Worm (Caenorhabditis elegans) whole organism, L4 larva: ENCODE results near the gene str-176.

Source experiments
- T20F7.1 ChIP-seq: fragments of 200-800 bp; sonication (Bioruptor generic); optimal IDR thresholded peaks from 2 replicates; lab custom pipeline; 2018; ENCODE audit warnings: mild to moderate bottlenecking, missing genetic modification characterization, missing compliant biosample characterization
- dpl-1 ChIP-seq: fragments of 150-350 bp; optimal IDR thresholded peaks from 2 replicates; lab custom pipeline; 2014; ENCODE audit warnings: missing biosample characterization, missing genetic modification reagents, missing genetic modification characterization
- egl-27 ChIP-seq: sonication (generic microtip); optimal IDR thresholded peaks from 3 replicates; lab custom pipeline; 2017; ENCODE audit warnings: missing biosample characterization, missing genetic modification reagents, missing genetic modification characterization
- hlh-11 ChIP-seq: fragments of 200-800 bp; sonication (Bioruptor generic); optimal IDR thresholded peaks from 2 replicates; lab custom pipeline; 2018; ENCODE audit warnings: mild to moderate bottlenecking, missing genetic modification characterization, missing compliant biosample characterization
- lin-1 ChIP-seq: fragments of 200-800 bp; sonication (Bioruptor generic); IDR thresholded peaks from 2 replicates; pipeline ENCODE4 v1.3.6; 2022; ENCODE audit warnings: missing genetic modification reagents, missing genetic modification characterization, missing compliant biosample characterization
- lin-29 ChIP-seq: fragments of 200-800 bp; sonication (Bioruptor generic); IDR thresholded peaks from 2 replicates; pipeline ENCODE4 v1.3.6; 2022; ENCODE audit warnings: missing genetic modification reagents, missing genetic modification characterization, missing compliant biosample characterization
- nhr-28 ChIP-seq: fragments of 150-350 bp; optimal IDR thresholded peaks from 2 replicates; lab custom pipeline; 2014; ENCODE audit warnings: missing biosample characterization, missing genetic modification characterization
- nhr-48 ChIP-seq: sonication (generic microtip); optimal IDR thresholded peaks from 2 replicates; lab custom pipeline; 2016; ENCODE audit warnings: mild to moderate bottlenecking, missing genetic modification characterization, missing compliant biosample characterization
- pqm-1 ChIP-seq: sonication (generic microtip); optimal IDR thresholded peaks from 2 replicates; lab custom pipeline; 2017; ENCODE audit warnings: missing biosample characterization, missing genetic modification characterization
- skn-1 ChIP-seq: fragments of 150-350 bp; optimal IDR thresholded peaks from 2 replicates; lab custom pipeline; 2014; ENCODE audit warnings: missing biosample characterization, missing genetic modification characterization
- snpc-4 ChIP-seq: fragments of 150-350 bp; optimal IDR thresholded peaks from 2 replicates; lab custom pipeline; 2014; ENCODE audit warnings: missing biosample characterization, missing genetic modification characterization
- unc-130 ChIP-seq: sonication (generic microtip); optimal IDR thresholded peaks from 2 replicates; lab custom pipeline; 2016; ENCODE audit warnings: missing genetic modification reagents, missing genetic modification characterization, missing compliant biosample characterization
- zag-1 ChIP-seq: fragments of 150-350 bp; optimal IDR thresholded peaks from 2 replicates; lab custom pipeline; 2014; ENCODE audit warnings: missing biosample characterization, missing genetic modification characterization

DNA sequence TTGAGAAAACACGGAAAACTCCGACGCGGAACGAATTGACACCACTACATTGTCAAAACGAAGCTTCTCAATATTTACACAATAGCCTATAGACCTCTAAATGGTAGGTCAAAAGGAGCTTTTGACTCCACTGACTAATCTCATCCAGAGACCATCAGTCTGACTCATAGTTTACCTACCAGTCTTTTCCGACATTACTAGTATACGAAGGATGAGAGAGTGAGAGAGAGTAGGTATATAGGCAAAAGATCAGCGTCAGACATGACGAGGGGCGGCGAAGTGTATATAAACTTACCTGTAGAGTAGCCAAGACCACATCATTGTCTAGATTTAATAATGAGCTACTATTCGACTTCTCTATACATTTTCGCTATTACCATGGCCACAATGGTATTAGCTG is 23.6 kb upstream of the str-176 start, which contains the start of gene srlf-3:
- TF ChIP-seq pqm-1 (tag; lab: Kevin White, UChicago) = no peak
- no peak for TF ChIP-seq unc-130 (GFP tag; lab: Kevin White, UChicago)
- no peak for TF ChIP-seq zag-1
- TF ChIP-seq lin-29 = no peak
- no peak for TF ChIP-seq snpc-4 (tag; lab: Kevin White, UChicago)
- TF ChIP-seq dpl-1 (GFP tag; lab: Kevin White, UChicago) = no peak
- no peak for TF ChIP-seq nhr-48 (tag; lab: Kevin White, UChicago)
- no peak for TF ChIP-seq egl-27 (tag; lab: Kevin White, UChicago)
- no peak for TF ChIP-seq hlh-11 (tag; lab: Kevin White, UChicago)
- TF ChIP-seq T20F7.1 (GFP tag; lab: Kevin White, UChicago) = no peak
- no peak for TF ChIP-seq skn-1 (tag; lab: Kevin White, UChicago)
- TF ChIP-seq lin-1 (GFP tag; lab: Robert Waterston, UW) = no peak
- TF ChIP-seq nhr-28 (tag; lab: Kevin White, UChicago) = no peak
